Worm (Caenorhabditis elegans): Measurements from ENCODE around the gene rabr-1.

- TF ChIP-seq peb-1 (tag; optimal IDR thresholded peaks at IDR 0.05) (no peak), unc-62 (GFP tag; optimal IDR thresholded peaks at IDR 0.05) (no peak), C34F6.9 (tag; optimal IDR thresholded peaks at IDR 0.05) (no peak), ztf-11 (tag; optimal IDR thresholded peaks at IDR 0.05) (no peak), ztf-4 (tag; optimal IDR thresholded peaks at IDR 0.05) (no peak), ama-1 (optimal IDR thresholded peaks at IDR 0.05) (no peak), F13H6.1 (tag; optimal IDR thresholded peaks at IDR 0.05) (no peak), lin-13 (GFP tag; optimal IDR thresholded peaks at IDR 0.05) (no peak), lin-39 (tag; optimal IDR thresholded peaks at IDR 0.05) (no peak), snpc-4 (tag; optimal IDR thresholded peaks at IDR 0.05) (no peak), nhr-23 (tag; optimal IDR thresholded peaks at IDR 0.05) (no peak)
Measured at ce11 chrX:2459793-2460192, 36.2 kb upstream of the rabr-1 start, which contains the start of gene fox-1.

All from whole organism, L2 larva.